Worm (Caenorhabditis elegans): ENCODE data around the gene B0034.4.

DNA sequence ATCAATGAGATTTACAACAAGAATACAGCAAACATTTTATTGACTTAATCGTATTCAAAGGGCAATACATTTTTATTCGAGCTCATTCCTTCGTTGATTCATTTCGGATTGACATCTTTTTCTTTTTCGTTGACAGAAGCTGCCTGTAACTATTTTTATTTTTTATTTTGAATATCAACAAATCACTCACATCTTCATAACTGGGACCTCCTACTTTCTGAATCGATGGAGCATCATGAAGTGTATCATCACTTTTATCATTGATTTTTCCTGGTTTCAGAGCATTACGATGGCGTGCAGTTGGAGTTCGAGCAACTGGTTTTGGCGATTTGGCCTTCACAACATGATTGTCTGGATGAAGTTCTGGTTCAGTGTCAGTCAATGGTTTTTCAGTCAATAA is 1.3 kb downstream of the B0034.4 start, which contains the start of gene B0034.1:
- TF ChIP-seq lin-11 (tag; optimal IDR thresholded peaks at IDR 0.05) (no peak), Y22D7AL.16 (tag; optimal IDR thresholded peaks at IDR 0.05) (no peak), odd-2 (tag; optimal IDR thresholded peaks at IDR 0.05) (no peak), ceh-9 (tag; optimal IDR thresholded peaks at IDR 0.05) (no peak), hlh-30 (tag; optimal IDR thresholded peaks at IDR 0.05; ENCODE audit: insufficient read depth) (no peak), che-1 (tag; optimal IDR thresholded peaks at IDR 0.05) (no peak), dve-1 (tag; optimal IDR thresholded peaks at IDR 0.05) (no peak), gmeb-2 (tag; optimal IDR thresholded peaks at IDR 0.05) (no peak), hlh-6 (tag; optimal IDR thresholded peaks at IDR 0.05) (no peak)

Data from whole organism, late embryonic.